Worm (Caenorhabditis elegans): ENCODE measurements around the gene fbxa-50.
"Not testable (repeated sequence)": the region's sequence is repeated elsewhere in the genome, so short reads cannot be mapped to it uniquely, and the experiment has no call there.

- not testable (repeated sequence) for TF ChIP-seq hlh-26 (GFP tag; conservative IDR thresholded peaks at IDR 0.05); ceh-27 (GFP tag; optimal IDR thresholded peaks at IDR 0.05); nhr-27 (tag; optimal IDR thresholded peaks at IDR 0.05); mxl-1 (tag; optimal IDR thresholded peaks at IDR 0.05); ama-1 (optimal IDR thresholded peaks at IDR 0.05); ama-1 (GFP tag; optimal IDR thresholded peaks at IDR 0.05); nhr-90 (tag; optimal IDR thresholded peaks at IDR 0.05); Y53F4B.3 (GFP tag; IDR thresholded peaks at IDR 0.05); madf-8 (GFP tag; conservative IDR thresholded peaks at IDR 0.05); hlh-12 (tag; optimal IDR thresholded peaks at IDR 0.05); unc-62 (GFP tag; optimal IDR thresholded peaks at IDR 0.05); nfya-1 (tag; optimal IDR thresholded peaks at IDR 0.05; ENCODE audit: borderline replicate concordance, insufficient read depth)
Measured at ce11 chrIII:1263692-1264091, 24.6 kb downstream of the fbxa-50 start, which contains the start of gene srz-9.

All from whole organism, young adult.